Fruit fly (Drosophila melanogaster) whole organism, embryonic: ENCODE data around the gene CG4297.

Source experiments
- Atf-2 ChIP-seq: fragments of 200-800 bp; sonication (Bioruptor generic); optimal IDR thresholded peaks from 2 replicates; lab custom pipeline; 2016; ENCODE audit warnings: missing biosample characterization, missing genetic modification characterization
- B-H1 ChIP-seq: fragments of 200-800 bp; sonication (Bioruptor generic); IDR thresholded peaks from 3 replicates; pipeline ENCODE4 v1.3.6; 2022; ENCODE audit warnings: missing biosample characterization, missing genetic modification characterization
- CG11093 ChIP-seq: fragments of 200-800 bp; sonication (Bioruptor generic); IDR thresholded peaks from 3 replicates; pipeline ENCODE4 v1.3.6; 2022; ENCODE audit warnings: missing biosample characterization, missing genetic modification characterization
- CG11247 ChIP-seq: fragments of 200-800 bp; sonication (Bioruptor generic); IDR thresholded peaks from 2 replicates; pipeline ENCODE4 v1.3.6; 2022; ENCODE audit warnings: missing biosample characterization, missing genetic modification characterization
- CG14965 ChIP-seq: fragments of 200-800 bp; sonication (Bioruptor generic); optimal IDR thresholded peaks from 2 replicates; lab custom pipeline; 2016; ENCODE audit warnings: missing biosample characterization, missing genetic modification characterization, borderline replicate concordance
- CG15011 ChIP-seq: fragments of 200-800 bp; sonication (Bioruptor generic); optimal IDR thresholded peaks from 3 replicates; lab custom pipeline; 2018; ENCODE audit warnings: missing biosample characterization, mild to moderate bottlenecking, missing genetic modification characterization
- CG15696 ChIP-seq: fragments of 200-800 bp; sonication (Bioruptor generic); optimal IDR thresholded peaks from 2 replicates; lab custom pipeline; 2019; ENCODE audit warnings: missing biosample characterization, mild to moderate bottlenecking, missing genetic modification characterization, moderate library complexity
- CG18011 ChIP-seq: fragments of 200-800 bp; sonication (Bioruptor generic); optimal IDR thresholded peaks from 2 replicates; lab custom pipeline; 2017; ENCODE audit warnings: missing biosample characterization, missing genetic modification characterization, mild to moderate bottlenecking, moderate library complexity, missing genotype
- CG18476 ChIP-seq: fragments of 200-800 bp; sonication (Bioruptor generic); optimal IDR thresholded peaks from 2 replicates; lab custom pipeline; 2016; ENCODE audit warnings: missing biosample characterization, mild to moderate bottlenecking, missing genetic modification characterization
- CG2712 ChIP-seq: fragments of 200-800 bp; optimal IDR thresholded peaks from 3 replicates; lab custom pipeline; 2019; ENCODE audit warnings: missing biosample characterization, mild to moderate bottlenecking, missing genetic modification characterization, moderate library complexity
- CG31388 ChIP-seq: fragments of 200-800 bp; sonication (Bioruptor generic); optimal IDR thresholded peaks from 2 replicates; lab custom pipeline; 2016; ENCODE audit warnings: missing biosample characterization, missing genetic modification characterization
- CG34224 ChIP-seq: fragments of 200-800 bp; sonication (Bioruptor generic); IDR thresholded peaks from 3 replicates; pipeline ENCODE4 v1.3.6; 2022; ENCODE audit warnings: missing biosample characterization, missing genetic modification characterization; ENCODE audit not compliant: partially characterized antibody
- CG4404 ChIP-seq: fragments of 200-800 bp; sonication (Bioruptor generic); IDR thresholded peaks from 2 replicates; pipeline ENCODE4 v1.3.6; 2022; ENCODE audit warnings: missing biosample characterization, missing genetic modification characterization
- CG6175 ChIP-seq: fragments of 200-800 bp; sonication (Bioruptor generic); IDR thresholded peaks from 3 replicates; pipeline ENCODE4 v1.3.6; 2022; ENCODE audit warnings: missing biosample characterization, missing genetic modification characterization
- CG6254 ChIP-seq: fragments of 200-800 bp; sonication (Bioruptor generic); optimal IDR thresholded peaks from 3 replicates; lab custom pipeline; 2017; ENCODE audit warnings: mild to moderate bottlenecking, missing biosample characterization, missing genetic modification reagents, missing genetic modification characterization
- CG6813 ChIP-seq: fragments of 200-800 bp; sonication (Bioruptor generic); optimal IDR thresholded peaks from 2 replicates; lab custom pipeline; 2017; ENCODE audit warnings: missing biosample characterization, missing genetic modification characterization, mild to moderate bottlenecking, moderate library complexity, missing genetic modification reagents
- CG7271 ChIP-seq: fragments of 200-800 bp; sonication (Bioruptor generic); optimal IDR thresholded peaks from 2 replicates; lab custom pipeline; 2018; ENCODE audit warnings: missing biosample characterization, mild to moderate bottlenecking, missing genetic modification characterization, moderate library complexity
- CG7357 ChIP-seq: fragments of 200-800 bp; sonication (Bioruptor generic); IDR thresholded peaks from 3 replicates; pipeline ENCODE4 v1.3.6; 2022; ENCODE audit warnings: missing biosample characterization, missing genetic modification characterization
- CG7745 ChIP-seq: fragments of 200-800 bp; sonication (Bioruptor generic); optimal IDR thresholded peaks from 2 replicates; lab custom pipeline; 2018; ENCODE audit warnings: missing biosample characterization, mild to moderate bottlenecking, missing genetic modification characterization, moderate library complexity
- CG8359 ChIP-seq: fragments of 200-800 bp; sonication (Bioruptor generic); optimal IDR thresholded peaks from 2 replicates; lab custom pipeline; 2017; ENCODE audit warnings: missing biosample characterization, mild to moderate bottlenecking, missing genetic modification characterization, borderline replicate concordance
- CG9215 ChIP-seq: fragments of 200-800 bp; sonication (Bioruptor generic); IDR thresholded peaks from 2 replicates; pipeline ENCODE4 v1.3.6; 2022; ENCODE audit warnings: missing biosample characterization, missing genetic modification characterization
- CG9437 ChIP-seq: fragments of 200-800 bp; sonication (Bioruptor generic); optimal IDR thresholded peaks from 2 replicates; lab custom pipeline; 2018; ENCODE audit warnings: missing biosample characterization, mild to moderate bottlenecking, missing genetic modification characterization
- HHEX ChIP-seq: fragments of 200-800 bp; sonication (Bioruptor generic); optimal IDR thresholded peaks from 3 replicates; lab custom pipeline; 2017; ENCODE audit warnings: missing biosample characterization, mild to moderate bottlenecking, missing genetic modification characterization, missing genetic modification reagents
- HmgZ ChIP-seq: fragments of 200-800 bp; sonication (Bioruptor generic); optimal IDR thresholded peaks from 2 replicates; lab custom pipeline; 2018; ENCODE audit warnings: missing biosample characterization, mild to moderate bottlenecking, missing genetic modification characterization
- Lhr ChIP-seq: fragments of 200-800 bp; sonication (Bioruptor generic); optimal IDR thresholded peaks from 3 replicates; lab custom pipeline; 2017; ENCODE audit warnings: mild to moderate bottlenecking, missing biosample characterization, missing genetic modification reagents, missing genetic modification characterization
- Oli ChIP-seq: fragments of 200-800 bp; sonication (Bioruptor generic); optimal IDR thresholded peaks from 2 replicates; lab custom pipeline; 2018; ENCODE audit warnings: missing biosample characterization, mild to moderate bottlenecking, missing genetic modification characterization, moderate library complexity
- Ravus ChIP-seq: fragments of 200-800 bp; sonication (Bioruptor generic); IDR thresholded peaks from 2 replicates; pipeline ENCODE4 v1.3.6; 2022; ENCODE audit warnings: missing biosample characterization, missing genetic modification characterization
- amos ChIP-seq: fragments of 200-800 bp; sonication (Bioruptor generic); IDR thresholded peaks from 2 replicates; pipeline ENCODE4 v1.3.6; 2022; ENCODE audit warnings: missing biosample characterization, missing genetic modification characterization; ENCODE audit not compliant: partially characterized antibody
- bigmax ChIP-seq: fragments of 200-800 bp; sonication (Bioruptor generic); optimal IDR thresholded peaks from 2 replicates; lab custom pipeline; 2018; ENCODE audit warnings: missing biosample characterization, mild to moderate bottlenecking, missing genetic modification characterization
- bsh ChIP-seq, 2 experiments: fragments of 200-800 bp; sonication (Bioruptor generic); optimal IDR thresholded peaks; 2 replicates each; lab custom pipeline; 2017 to 2018; ENCODE audit warnings: mild to moderate bottlenecking in 2 of 2, missing biosample characterization in 2 of 2, missing genetic modification characterization in 2 of 2, moderate library complexity in 1 of 2
- chif ChIP-seq, 2 experiments: fragments of 200-800 bp; sonication (Bioruptor generic); optimal IDR thresholded peaks; 3 replicates each; lab custom pipeline; 2016; ENCODE audit warnings: missing biosample characterization in 2 of 2, missing genetic modification characterization in 2 of 2
- chinmo ChIP-seq: fragments of 200-800 bp; sonication (Bioruptor generic); IDR thresholded peaks from 4 replicates; pipeline ENCODE4 v1.3.6; 2022; ENCODE audit warnings: missing biosample characterization, missing genetic modification characterization; ENCODE audit not compliant: partially characterized antibody
- ci ChIP-seq: fragments of 200-800 bp; sonication (Bioruptor generic); IDR thresholded peaks from 3 replicates; pipeline ENCODE4 v1.3.6; 2022; ENCODE audit warnings: missing biosample characterization, missing genetic modification characterization
- crc ChIP-seq: fragments of 200-800 bp; sonication (Bioruptor generic); optimal IDR thresholded peaks from 2 replicates; lab custom pipeline; 2016; ENCODE audit warnings: missing biosample characterization, missing genetic modification characterization
- cwo ChIP-seq: fragments of 200-800 bp; sonication (Bioruptor generic); optimal IDR thresholded peaks from 3 replicates; lab custom pipeline; 2017; ENCODE audit warnings: missing biosample characterization, missing genetic modification characterization, mild to moderate bottlenecking, moderate library complexity, missing genetic modification reagents
- dan ChIP-seq: fragments of 200-800 bp; sonication (Bioruptor generic); IDR thresholded peaks from 2 replicates; pipeline ENCODE4 v1.3.6; 2022; ENCODE audit warnings: missing biosample characterization, missing genetic modification characterization
- danr ChIP-seq: fragments of 200-800 bp; sonication (Bioruptor generic); IDR thresholded peaks from 2 replicates; pipeline ENCODE4 v1.3.6; 2022; ENCODE audit warnings: missing biosample characterization, missing genetic modification characterization
- fd102C ChIP-seq: fragments of 200-800 bp; sonication (Bioruptor generic); optimal IDR thresholded peaks from 2 replicates; lab custom pipeline; 2018; ENCODE audit warnings: missing biosample characterization, mild to moderate bottlenecking, missing genetic modification characterization, moderate library complexity
- h ChIP-seq: fragments of >200 bp; optimal IDR thresholded peaks from 2 replicates; lab custom pipeline; 2017
- hbn ChIP-seq: fragments of 200-800 bp; sonication (Bioruptor generic); IDR thresholded peaks from 2 replicates; pipeline ENCODE4 v1.3.6; 2022; ENCODE audit warnings: missing biosample characterization, missing genetic modification characterization; ENCODE audit not compliant: partially characterized antibody
- ind ChIP-seq: fragments of 200-800 bp; sonication (Bioruptor generic); optimal IDR thresholded peaks from 3 replicates; lab custom pipeline; 2016; ENCODE audit warnings: missing biosample characterization, missing genetic modification characterization
- kah ChIP-seq: fragments of 200-800 bp; sonication (Bioruptor generic); optimal IDR thresholded peaks from 2 replicates; lab custom pipeline; 2018; ENCODE audit warnings: missing biosample characterization, mild to moderate bottlenecking, missing genetic modification characterization
- nau ChIP-seq: fragments of 200-800 bp; sonication (Bioruptor generic); optimal IDR thresholded peaks from 3 replicates; lab custom pipeline; 2017; ENCODE audit warnings: missing biosample characterization, mild to moderate bottlenecking, missing genetic modification characterization, missing genetic modification reagents
- nmo ChIP-seq: fragments of 200-800 bp; sonication (Bioruptor generic); optimal IDR thresholded peaks from 2 replicates; lab custom pipeline; 2018; ENCODE audit warnings: missing biosample characterization, mild to moderate bottlenecking, missing genetic modification characterization, moderate library complexity
- pita ChIP-seq: fragments of 200-800 bp; sonication (Bioruptor generic); optimal IDR thresholded peaks from 2 replicates; lab custom pipeline; 2017; ENCODE audit warnings: missing biosample characterization, mild to moderate bottlenecking, missing genetic modification characterization
- pros ChIP-seq: fragments of 200-800 bp; sonication (Bioruptor generic); optimal IDR thresholded peaks from 3 replicates; lab custom pipeline; 2019; ENCODE audit warnings: missing biosample characterization, mild to moderate bottlenecking, missing genetic modification characterization, moderate library complexity
- ranshi ChIP-seq: fragments of 200-800 bp; sonication (Bioruptor generic); IDR thresholded peaks from 2 replicates; pipeline ENCODE4 v1.3.6; 2022; ENCODE audit warnings: missing biosample characterization, missing genetic modification characterization
- shn ChIP-seq: fragments of 200-800 bp; sonication (Bioruptor generic); optimal IDR thresholded peaks from 3 replicates; lab custom pipeline; 2016; ENCODE audit warnings: missing biosample characterization, missing genetic modification characterization
- sna ChIP-seq: fragments of 200-800 bp; sonication (Bioruptor generic); IDR thresholded peaks from 2 replicates; pipeline ENCODE4 v1.3.6; 2022; ENCODE audit warnings: missing biosample characterization, missing genetic modification characterization; ENCODE audit not compliant: partially characterized antibody
- so ChIP-seq: fragments of 200-800 bp; sonication (Bioruptor generic); IDR thresholded peaks from 3 replicates; pipeline ENCODE4 v1.3.6; 2022; ENCODE audit warnings: missing biosample characterization, missing genetic modification characterization
- tin ChIP-seq: fragments of 200-800 bp; sonication (Bioruptor generic); optimal IDR thresholded peaks from 3 replicates; lab custom pipeline; 2016; ENCODE audit warnings: missing biosample characterization, missing genetic modification characterization

The CG4297 gene

dm6 chr2L:512028-512427 is 40.0 kb upstream of the CG4297 start (continued):
- TF ChIP-seq dan (no peak), ind (GFP tag; lab: Kevin White, UChicago) (peak; percentile 37), CG31388 (GFP tag; lab: Kevin White, UChicago) (no peak), hbn (GFP tag; lab: Robert Waterston, UW) (no peak), ci (GFP tag; lab: Robert Waterston, UW) (peak; percentile 83), Oli (peak; percentile 74), CG9215 (GFP tag; lab: Robert Waterston, UW) (no peak), HmgZ (peak; percentile 38), CG15011 (GFP tag; lab: Kevin White, UChicago) (no peak), CG18011 (no peak), Ravus (GFP tag; lab: Robert Waterston, UW) (no peak), CG14965 (GFP tag; lab: Kevin White, UChicago) (no peak), HHEX (peak; percentile 16), CG34224 (GFP tag; lab: Robert Waterston, UW) (no peak), nmo (GFP tag; lab: Kevin White, UChicago) (peak; percentile 74), so (GFP tag; lab: Robert Waterston, UW) (peak; percentile 54; the same call in 1 of the 3 replicates), CG9437 (GFP tag; lab: Kevin White, UChicago) (peak; percentile 32), CG7745 (tag; lab: Kevin White, UChicago) (no peak), CG18476 (peak; percentile 20), bsh (GFP tag; optimal IDR thresholded peaks at IDR 0.05; lab: Kevin White, UChicago) (peak in 1 of 2 experiments; percentile 81), CG2712 (tag; lab: Kevin White, UChicago) (peak; percentile 65), amos (GFP tag; lab: Robert Waterston, UW) (no peak), pita (no peak), CG15696 (tag; lab: Kevin White, UChicago) (no peak), CG8359 (GFP tag; lab: Kevin White, UChicago) (peak; percentile 24), fd102C (GFP tag; lab: Kevin White, UChicago) (no peak), tin (peak; percentile 20), nau (GFP tag; lab: Kevin White, UChicago) (no peak), chif (GFP tag; optimal IDR thresholded peaks at IDR 0.05; lab: Kevin White, UChicago) (peak; percentile 38 to 55), pros (GFP tag; lab: Kevin White, UChicago) (no peak), CG4404 (GFP tag; lab: Robert Waterston, UW) (no peak), CG11093 (GFP tag; lab: Robert Waterston, UW) (no peak), danr (GFP tag; lab: Robert Waterston, UW) (no peak), CG6254 (GFP tag; lab: Kevin White, UChicago) (no peak), shn (no peak), h (no peak), ranshi (GFP tag; lab: Robert Waterston, UW) (peak; percentile 76), Atf-2 (GFP tag; lab: Kevin White, UChicago) (no peak), CG11247 (GFP tag; lab: Robert Waterston, UW) (peak; percentile 54), B-H1 (no peak), cwo (no peak), CG6175 (GFP tag; lab: Robert Waterston, UW) (no peak), kah (GFP tag; lab: Kevin White, UChicago) (no peak), CG7271 (tag; lab: Kevin White, UChicago) (no peak), crc (GFP tag; lab: Kevin White, UChicago) (no peak), CG6813 (GFP tag; lab: Kevin White, UChicago) (no peak), chinmo (GFP tag; lab: Robert Waterston, UW) (no peak), sna (GFP tag; lab: Robert Waterston, UW) (no peak), CG7357 (GFP tag; lab: Robert Waterston, UW) (no peak), bigmax (no peak), Lhr (GFP tag; lab: Kevin White, UChicago) (peak; percentile 25)
